Worm (Caenorhabditis elegans): ENCODE data around the gene F32D8.12.
A peak's percentile ranks its signal among the peaks of the same experiment; 100 is the strongest.

Gene F32D8.12

DNA sequence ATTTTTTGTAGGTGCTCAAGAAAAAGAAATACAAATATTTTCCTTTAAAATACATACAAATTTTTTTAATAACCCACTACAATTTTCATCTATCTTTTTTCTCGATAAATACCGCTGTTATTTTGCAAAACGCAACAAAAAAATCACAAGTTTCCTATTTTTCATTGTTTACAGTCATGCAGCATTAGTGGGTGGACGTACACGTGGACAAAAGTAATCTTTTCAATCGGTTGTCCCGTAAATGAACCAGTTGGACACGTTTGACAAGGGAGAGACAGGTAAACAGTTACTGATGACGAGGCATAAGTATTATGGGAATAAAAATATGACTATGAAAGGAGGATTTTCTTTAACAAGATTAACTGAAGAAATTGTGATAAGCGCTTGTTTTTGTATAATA is 17.6 kb downstream of the F32D8.12 start:
- TF ChIP-seq nhr-77 (tag; optimal IDR thresholded peaks at IDR 0.05) (no peak), nhr-129 (tag; optimal IDR thresholded peaks at IDR 0.05) (peak; percentile 20), F13H6.1 (tag; optimal IDR thresholded peaks at IDR 0.05) (no peak), lin-11 (tag; optimal IDR thresholded peaks at IDR 0.05) (no peak), nhr-10 (tag; optimal IDR thresholded peaks at IDR 0.05) (no peak), lin-13 (GFP tag; optimal IDR thresholded peaks at IDR 0.05) (no peak), egl-27 (tag; optimal IDR thresholded peaks at IDR 0.05) (no peak)

DNA sequence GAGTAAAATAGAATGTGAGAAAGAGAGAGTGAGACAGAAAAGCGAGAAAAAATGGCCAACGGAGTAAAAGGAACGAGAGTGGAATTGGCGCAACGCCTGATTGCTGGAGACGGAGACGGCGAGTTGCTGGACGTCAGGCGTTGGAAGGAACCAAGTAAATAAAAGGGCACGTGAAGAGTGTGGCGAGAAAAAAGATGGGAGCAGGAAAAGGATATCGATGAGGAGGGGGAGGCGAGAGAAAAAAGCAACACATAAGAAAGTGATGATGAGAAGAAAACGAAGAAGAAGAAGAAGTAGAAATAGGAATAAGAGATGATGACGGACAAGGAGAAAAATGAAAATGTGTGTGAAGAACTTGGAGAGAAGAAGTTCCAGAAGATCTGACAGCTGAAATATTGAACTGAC is 19.4 kb downstream of the F32D8.12 start:
- peak; percentile 88 for TF ChIP-seq zag-1 (tag; optimal IDR thresholded peaks at IDR 0.05)
- TF ChIP-seq ztf-1 (GFP tag; conservative IDR thresholded peaks at IDR 0.05) = no peak
- peak; percentile 68 for TF ChIP-seq nhr-6 (tag; optimal IDR thresholded peaks at IDR 0.05)
- peak; percentile 50 for TF ChIP-seq snpc-4 (tag; optimal IDR thresholded peaks at IDR 0.05)
- TF ChIP-seq skn-1 (tag; optimal IDR thresholded peaks at IDR 0.05) = no peak
- TF ChIP-seq nhr-25 (tag; optimal IDR thresholded peaks at IDR 0.05) = peak; percentile 50
- peak; percentile 99 for TF ChIP-seq Y55F3AM.14 (GFP tag; optimal IDR thresholded peaks at IDR 0.05)
- peak; percentile 86 for TF ChIP-seq fos-1 (tag; optimal IDR thresholded peaks at IDR 0.05)
- TF ChIP-seq crh-2 (tag; optimal IDR thresholded peaks at IDR 0.05) = peak; percentile 92
- no peak for TF ChIP-seq nhr-77 (tag; optimal IDR thresholded peaks at IDR 0.05)
- peak; percentile 83 for TF ChIP-seq unc-55 (GFP tag; optimal IDR thresholded peaks at IDR 0.05)
- no peak for TF ChIP-seq nhr-237 (tag; optimal IDR thresholded peaks at IDR 0.05)
- no peak for TF ChIP-seq nhr-23 (tag; optimal IDR thresholded peaks at IDR 0.05)
- peak; percentile 46 for TF ChIP-seq nhr-11 (tag; optimal IDR thresholded peaks at IDR 0.05)
- no peak for TF ChIP-seq elt-1 (tag; optimal IDR thresholded peaks at IDR 0.05)
- peak; percentile 12 for TF ChIP-seq mab-5 (tag; optimal IDR thresholded peaks at IDR 0.05)
- peak; percentile 86 for TF ChIP-seq sem-4 (tag; optimal IDR thresholded peaks at IDR 0.05)
- TF ChIP-seq C34F6.9 (tag; optimal IDR thresholded peaks at IDR 0.05) = peak; percentile 86
- peak; percentile 50 for TF ChIP-seq ztf-4 (tag; optimal IDR thresholded peaks at IDR 0.05)
- no peak for TF ChIP-seq elt-3 (tag; optimal IDR thresholded peaks at IDR 0.05)
- no peak for TF ChIP-seq mbf-1 (tag; optimal IDR thresholded peaks at IDR 0.05)
- no peak for TF ChIP-seq ztf-11 (tag; optimal IDR thresholded peaks at IDR 0.05)
- no peak for TF ChIP-seq ama-1 (optimal IDR thresholded peaks at IDR 0.05)
- TF ChIP-seq egl-27 (tag; optimal IDR thresholded peaks at IDR 0.05) = peak; percentile 92
- TF ChIP-seq nhr-12 (tag; optimal IDR thresholded peaks at IDR 0.05) = no peak
- TF ChIP-seq unc-62 (GFP tag; optimal IDR thresholded peaks at IDR 0.05) = no peak
- TF ChIP-seq F13H6.1 (tag; optimal IDR thresholded peaks at IDR 0.05) = peak; percentile 95
- TF ChIP-seq lsy-2 (tag; optimal IDR thresholded peaks at IDR 0.05) = peak; percentile 56 to 83
- peak; percentile 57 for TF ChIP-seq gmeb-1 (tag; optimal IDR thresholded peaks at IDR 0.05)
- no peak for TF ChIP-seq ceh-16 (tag; optimal IDR thresholded peaks at IDR 0.05)
- TF ChIP-seq nhr-129 (tag; optimal IDR thresholded peaks at IDR 0.05) = peak; percentile 93
- TF ChIP-seq blmp-1 (tag; optimal IDR thresholded peaks at IDR 0.05; ENCODE audit: insufficient read depth) = peak; percentile 76
- no peak for TF ChIP-seq aly-2 (tag; optimal IDR thresholded peaks at IDR 0.05)
- TF ChIP-seq peb-1 (tag; optimal IDR thresholded peaks at IDR 0.05) = no peak
- peak; percentile 66 for TF ChIP-seq lin-13 (GFP tag; optimal IDR thresholded peaks at IDR 0.05)
- no peak for TF ChIP-seq ceh-82 (tag; optimal IDR thresholded peaks at IDR 0.05)
- no peak for TF ChIP-seq R02D3.7 (tag; optimal IDR thresholded peaks at IDR 0.05)
- TF ChIP-seq alr-1 (tag; optimal IDR thresholded peaks at IDR 0.05) = no peak
- peak; percentile 89 for TF ChIP-seq sma-9 (GFP tag; optimal IDR thresholded peaks at IDR 0.05)
- no peak for TF ChIP-seq sma-9 (tag; optimal IDR thresholded peaks at IDR 0.05)
- no peak for TF ChIP-seq dmd-4 (tag; optimal IDR thresholded peaks at IDR 0.05)
- TF ChIP-seq nhr-10 (tag; optimal IDR thresholded peaks at IDR 0.05) = no peak
- TF ChIP-seq ZK546.5 (tag; optimal IDR thresholded peaks at IDR 0.05) = no peak
- TF ChIP-seq nhr-21 (tag; optimal IDR thresholded peaks at IDR 0.05) = peak; percentile 83
- peak; percentile 61 for TF ChIP-seq lin-11 (tag; optimal IDR thresholded peaks at IDR 0.05)
- TF ChIP-seq lin-39 (tag; optimal IDR thresholded peaks at IDR 0.05) = no peak
- peak; percentile 48 for TF ChIP-seq sma-3 (GFP tag; optimal IDR thresholded peaks at IDR 0.05)
- TF ChIP-seq mdl-1 (tag; optimal IDR thresholded peaks at IDR 0.05) = peak; percentile 91 to 96
- TF ChIP-seq unc-39 (tag; optimal IDR thresholded peaks at IDR 0.05) = no peak
